Worm (Caenorhabditis elegans) whole organism, early embryonic: ENCODE results near the gene eat-6.

Experiments
- B0310.2 ChIP-seq: sonication (generic microtip); optimal IDR thresholded peaks from 2 replicates; lab custom pipeline; 2016; ENCODE audit warnings: mild to moderate bottlenecking, missing genetic modification characterization, missing compliant biosample characterization
- F13C5.2 ChIP-seq: sonication (generic microtip); optimal IDR thresholded peaks from 2 replicates; lab custom pipeline; 2017; ENCODE audit warnings: mild to moderate bottlenecking, missing genetic modification characterization, inconsistent platforms, missing compliant biosample characterization
- aly-1 ChIP-seq: sonication (generic microtip); optimal IDR thresholded peaks from 2 replicates; lab custom pipeline; 2016; ENCODE audit warnings: missing genetic modification characterization, missing compliant biosample characterization
- ama-1 ChIP-seq: fragments of 150-350 bp; optimal IDR thresholded peaks from 2 replicates; lab custom pipeline; 2014
- ceh-13 ChIP-seq: fragments of 200-800 bp; sonication (Bioruptor generic); optimal IDR thresholded peaks from 2 replicates; lab custom pipeline; 2018; ENCODE audit warnings: mild to moderate bottlenecking, missing genetic modification characterization, missing compliant biosample characterization
- ceh-36 ChIP-seq: sonication (generic microtip); optimal IDR thresholded peaks from 2 replicates; lab custom pipeline; 2016; ENCODE audit warnings: missing genetic modification characterization, inconsistent platforms, missing compliant biosample characterization
- ets-7 ChIP-seq: sonication (generic microtip); optimal IDR thresholded peaks from 2 replicates; lab custom pipeline; 2016; ENCODE audit warnings: missing genotype, missing genetic modification characterization, missing compliant biosample characterization
- flt-1 ChIP-seq: fragments of 200-800 bp; sonication (Bioruptor generic); IDR thresholded peaks from 2 replicates; pipeline ENCODE4 v1.3.6; 2022; ENCODE audit warnings: missing genetic modification characterization, missing compliant biosample characterization
- hmbx-1 ChIP-seq: sonication (generic microtip); optimal IDR thresholded peaks from 2 replicates; lab custom pipeline; 2016; ENCODE audit warnings: mild to moderate bottlenecking, missing genetic modification characterization, missing compliant biosample characterization
- hmg-4 ChIP-seq: fragments of 200-800 bp; sonication (Bioruptor generic); optimal IDR thresholded peaks from 2 replicates; lab custom pipeline; 2018; ENCODE audit warnings: mild to moderate bottlenecking, missing genetic modification characterization, missing compliant biosample characterization
- hnd-1 ChIP-seq: sonication (generic microtip); optimal IDR thresholded peaks from 2 replicates; lab custom pipeline; 2016; ENCODE audit warnings: missing genetic modification characterization, missing compliant biosample characterization
- pes-1 ChIP-seq: fragments of 200-800 bp; sonication (Bioruptor generic); IDR thresholded peaks from 2 replicates; pipeline ENCODE4 v1.3.6; 2022; ENCODE audit warnings: missing genetic modification reagents, missing genetic modification characterization, missing compliant biosample characterization
- scrt-1 ChIP-seq: fragments of 200-800 bp; sonication (Bioruptor generic); IDR thresholded peaks from 2 replicates; pipeline ENCODE4 v1.3.6; 2022; ENCODE audit warnings: missing genetic modification characterization, missing compliant biosample characterization
- sea-1 ChIP-seq: fragments of 200-800 bp; sonication (Bioruptor generic); conservative IDR thresholded peaks from 2 replicates; pipeline ENCODE4 v1.3.6; 2022; ENCODE audit warnings: missing genetic modification characterization, missing compliant biosample characterization
- tbx-11 ChIP-seq: fragments of 200-800 bp; sonication (Bioruptor generic); IDR thresholded peaks from 2 replicates; pipeline ENCODE4 v1.3.6; 2022; ENCODE audit warnings: missing genetic modification characterization, missing compliant biosample characterization
- tbx-37 ChIP-seq: fragments of 200-800 bp; sonication (Bioruptor generic); conservative IDR thresholded peaks from 2 replicates; pipeline ENCODE4 v1.3.6; 2022; ENCODE audit warnings: missing genetic modification reagents, missing genetic modification characterization, missing compliant biosample characterization
- tra-4 ChIP-seq: sonication (generic microtip); optimal IDR thresholded peaks from 2 replicates; lab custom pipeline; 2017; ENCODE audit warnings: missing genetic modification characterization, missing compliant biosample characterization

Gene eat-6

DNA sequence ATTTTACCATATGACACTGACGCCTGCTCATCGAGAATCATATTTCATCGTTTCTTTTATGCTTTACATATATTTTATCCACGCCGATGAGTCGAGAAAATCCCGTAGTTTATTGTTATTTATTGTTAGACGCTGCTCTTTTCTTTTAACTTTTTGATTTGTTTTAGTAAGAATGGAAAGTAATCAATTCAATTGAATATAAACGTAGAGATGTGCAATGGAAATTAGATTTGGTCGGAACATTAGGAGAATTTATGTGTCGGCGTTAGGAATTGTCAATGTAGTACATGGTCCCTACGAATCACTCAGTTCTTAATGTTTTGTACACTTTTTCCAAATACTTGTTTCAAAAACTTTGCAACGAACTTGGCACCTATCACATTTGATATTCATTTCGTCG lies 35.4 kb upstream of the eat-6 start:
- TF ChIP-seq ama-1: no peak
- TF ChIP-seq F13C5.2 (tag; lab: Kevin White, UChicago): no peak
- TF ChIP-seq flt-1 (GFP tag; lab: Robert Waterston, UW): no peak
- no peak for TF ChIP-seq B0310.2
- no peak for TF ChIP-seq scrt-1 (GFP tag; lab: Robert Waterston, UW)
- TF ChIP-seq tbx-37 (GFP tag; lab: Robert Waterston, UW): no peak
- TF ChIP-seq tra-4: no peak
- TF ChIP-seq tbx-11 (GFP tag; lab: Robert Waterston, UW): no peak
- no peak for TF ChIP-seq hnd-1 (tag; lab: Kevin White, UChicago)
- no peak for TF ChIP-seq hmbx-1 (tag; lab: Kevin White, UChicago)
- TF ChIP-seq ets-7 (tag; lab: Kevin White, UChicago): no peak
- no peak for TF ChIP-seq ceh-13
- no peak for TF ChIP-seq aly-1
- no peak for TF ChIP-seq hmg-4 (GFP tag; lab: Kevin White, UChicago)

DNA sequence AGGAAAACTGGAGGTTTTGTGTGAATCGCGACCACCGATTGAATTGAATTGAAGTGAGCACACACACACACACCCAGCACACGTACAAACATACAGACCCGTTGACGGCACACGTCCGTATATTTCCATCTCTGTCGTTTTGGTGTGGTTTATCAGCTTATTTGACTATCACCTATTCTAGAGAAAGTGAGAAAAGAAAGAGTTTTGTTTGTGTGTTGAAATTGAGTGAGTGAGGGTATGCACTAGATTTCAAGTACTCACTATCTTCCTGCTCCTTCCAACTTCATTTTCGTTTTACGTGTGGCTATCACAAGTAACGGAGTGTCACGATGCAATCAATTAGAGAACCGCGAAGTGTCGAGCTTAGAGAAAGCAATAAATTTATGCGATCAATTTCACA lies 34.0 kb upstream of the eat-6 start:
- TF ChIP-seq hmbx-1 (tag; lab: Kevin White, UChicago) (no peak), aly-1 (no peak), tbx-37 (GFP tag; lab: Robert Waterston, UW) (no peak), hnd-1 (tag; lab: Kevin White, UChicago) (no peak), ceh-36 (no peak), hmg-4 (GFP tag; lab: Kevin White, UChicago) (no peak), tra-4 (no peak), ama-1 (no peak), ceh-13 (no peak), sea-1 (GFP tag; lab: Robert Waterston, UW) (no peak), ets-7 (tag; lab: Kevin White, UChicago) (no peak), pes-1 (no peak), flt-1 (GFP tag; lab: Robert Waterston, UW) (no peak)

DNA sequence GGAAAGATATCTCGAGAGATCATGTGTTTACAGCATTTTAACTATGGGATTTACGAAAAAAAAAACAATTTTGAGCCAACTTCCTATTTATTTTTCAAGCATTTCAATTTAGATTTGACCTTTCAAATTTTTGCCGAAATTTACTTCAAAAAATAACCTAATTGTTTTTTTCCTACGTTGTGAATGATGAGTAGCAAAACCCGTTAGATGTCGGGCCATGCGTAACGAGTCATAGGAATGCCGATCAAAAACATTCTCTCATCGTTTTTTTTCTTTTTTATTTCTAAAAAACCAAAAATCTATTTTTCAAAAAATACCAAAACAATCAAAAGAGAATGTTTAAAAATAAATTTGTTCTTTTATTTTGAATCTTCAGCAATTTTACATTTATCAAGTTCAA lies 33.1 kb upstream of the eat-6 start:
- TF ChIP-seq scrt-1 (GFP tag; lab: Robert Waterston, UW) (no peak), hnd-1 (tag; lab: Kevin White, UChicago) (no peak), ceh-36 (no peak), hmg-4 (GFP tag; lab: Kevin White, UChicago) (no peak), flt-1 (GFP tag; lab: Robert Waterston, UW) (no peak), tbx-37 (GFP tag; lab: Robert Waterston, UW) (no peak), hmbx-1 (tag; lab: Kevin White, UChicago) (no peak), F13C5.2 (tag; lab: Kevin White, UChicago) (no peak)

DNA sequence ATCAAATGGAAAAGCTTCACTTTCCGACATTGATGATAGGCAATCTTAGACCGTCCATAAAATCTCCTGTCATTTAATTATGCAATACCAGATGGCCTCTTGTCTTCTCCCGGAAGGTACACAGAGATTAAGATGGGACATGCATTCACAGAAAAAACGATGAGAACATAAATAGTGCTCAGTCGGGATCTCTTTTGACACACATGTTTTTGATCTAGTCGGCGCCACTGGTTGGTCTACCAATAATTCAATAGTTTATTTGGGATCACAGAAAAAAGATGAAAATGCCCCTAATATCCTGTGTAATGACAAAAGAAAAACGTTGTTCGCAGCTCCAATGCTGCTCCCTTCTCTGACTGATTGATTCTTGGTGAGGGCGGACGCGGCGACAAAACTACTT lies 31.3 kb upstream of the eat-6 start:
- no peak for TF ChIP-seq sea-1 (GFP tag; lab: Robert Waterston, UW)
- TF ChIP-seq ets-7 (tag; lab: Kevin White, UChicago): no peak
- no peak for TF ChIP-seq ceh-36
- TF ChIP-seq tbx-11 (GFP tag; lab: Robert Waterston, UW): no peak
- no peak for TF ChIP-seq F13C5.2 (tag; lab: Kevin White, UChicago)
- no peak for TF ChIP-seq pes-1
- no peak for TF ChIP-seq hnd-1 (tag; lab: Kevin White, UChicago)
- TF ChIP-seq flt-1 (GFP tag; lab: Robert Waterston, UW): no peak
- no peak for TF ChIP-seq hmg-4 (GFP tag; lab: Kevin White, UChicago)
- no peak for TF ChIP-seq tbx-37 (GFP tag; lab: Robert Waterston, UW)
- TF ChIP-seq ama-1: no peak

DNA sequence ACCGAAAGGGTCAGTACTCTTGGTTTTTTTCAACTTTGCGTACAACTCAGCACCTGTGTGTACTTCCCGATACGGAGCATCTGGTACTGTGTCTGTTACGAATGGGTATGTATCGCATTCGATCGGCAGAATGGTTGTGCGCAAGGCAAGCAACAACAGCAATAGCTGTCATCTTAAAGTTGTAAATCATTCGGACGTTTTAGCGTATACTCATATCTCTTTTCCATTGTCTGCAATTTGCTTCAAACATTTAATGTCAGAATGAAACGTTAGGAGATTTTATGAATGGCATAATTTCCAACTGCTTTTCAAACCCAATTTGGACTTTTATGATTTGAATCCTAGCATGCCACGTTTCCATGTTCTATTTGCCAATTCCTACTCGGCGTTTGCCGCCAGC lies 27.3 kb upstream of the eat-6 start:
- TF ChIP-seq tbx-37 (GFP tag; lab: Robert Waterston, UW) (no peak), ets-7 (tag; lab: Kevin White, UChicago) (no peak), F13C5.2 (tag; lab: Kevin White, UChicago) (no peak), tra-4 (no peak), pes-1 (no peak), scrt-1 (GFP tag; lab: Robert Waterston, UW) (no peak), hmbx-1 (tag; lab: Kevin White, UChicago) (no peak), ceh-13 (no peak), sea-1 (GFP tag; lab: Robert Waterston, UW) (no peak)

DNA sequence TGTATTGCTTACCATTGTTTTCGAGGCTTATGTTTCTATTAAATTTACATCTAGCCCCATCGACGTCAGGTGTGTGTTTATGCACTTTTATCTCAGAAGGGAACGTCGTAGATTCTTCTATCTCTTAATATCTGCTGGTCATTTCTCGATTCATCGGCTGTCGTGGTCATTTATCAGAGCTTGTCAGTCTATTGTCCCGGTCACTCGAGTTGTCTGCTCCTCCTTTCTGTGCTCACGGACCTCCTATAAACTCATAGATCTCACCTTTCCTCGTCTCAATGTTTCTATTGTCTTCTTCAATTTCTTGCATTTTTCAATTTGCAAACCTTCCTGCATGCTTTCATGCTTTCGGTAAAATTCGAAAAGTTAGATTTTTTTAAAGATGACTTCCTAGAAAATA lies 24.4 kb upstream of the eat-6 start:
- no peak for TF ChIP-seq hmg-4 (GFP tag; lab: Kevin White, UChicago)
- no peak for TF ChIP-seq sea-1 (GFP tag; lab: Robert Waterston, UW)
- no peak for TF ChIP-seq hmbx-1 (tag; lab: Kevin White, UChicago)
- no peak for TF ChIP-seq B0310.2
- no peak for TF ChIP-seq tbx-37 (GFP tag; lab: Robert Waterston, UW)
- no peak for TF ChIP-seq hnd-1 (tag; lab: Kevin White, UChicago)

DNA sequence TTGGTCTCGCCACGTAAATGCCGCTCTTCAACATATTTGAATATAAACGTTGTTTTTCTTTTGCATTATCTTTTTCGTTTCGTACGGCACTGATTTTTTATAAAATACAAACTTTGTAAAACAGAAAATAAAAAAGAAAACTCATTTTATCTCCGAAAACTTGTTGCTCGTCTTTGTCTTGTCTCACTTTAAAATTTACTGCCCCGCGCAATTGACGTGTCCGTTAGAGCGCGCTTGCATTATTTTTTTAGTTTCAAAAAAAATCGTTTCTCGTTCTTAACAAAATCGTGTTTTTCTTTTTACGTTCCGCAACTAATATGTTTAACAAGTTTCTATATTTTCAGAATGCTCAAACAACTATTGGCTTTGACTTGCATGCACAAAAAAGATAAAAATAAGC lies 22.8 kb upstream of the eat-6 start, which contains the start of gene noca-1:
Gene noca-1 (plus strand): TSS at position 345 of the 400 bp plus-strand sequence.
- TF ChIP-seq aly-1: no peak
- no peak for TF ChIP-seq hmg-4 (GFP tag; lab: Kevin White, UChicago)

DNA sequence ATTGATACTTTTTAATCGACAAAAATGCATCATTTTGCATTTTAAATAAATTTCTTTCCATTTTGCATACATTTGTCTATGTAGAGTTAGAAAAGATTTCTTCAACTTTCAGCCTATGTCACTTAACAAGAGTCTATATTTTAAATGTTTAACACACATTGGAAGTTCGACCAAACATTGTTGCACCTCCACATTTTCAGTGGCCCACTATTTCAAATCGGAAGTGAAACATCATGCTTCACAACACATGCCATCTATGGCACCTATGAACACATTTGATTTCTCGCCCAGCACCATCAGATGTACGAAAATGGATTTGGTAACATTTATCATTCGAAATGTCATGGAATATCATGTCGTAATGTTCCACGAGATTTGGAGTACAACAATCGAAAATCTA lies 8.9 kb upstream of the eat-6 start, which contains the start of gene dhc-3:
Gene dhc-3 (plus strand): TSS at position 301 of the 400 bp plus-strand sequence.
- TF ChIP-seq ets-7 (tag; lab: Kevin White, UChicago): no peak
- TF ChIP-seq hmbx-1 (tag; lab: Kevin White, UChicago): no peak
- TF ChIP-seq tbx-37 (GFP tag; lab: Robert Waterston, UW): no peak
- no peak for TF ChIP-seq ceh-13
- no peak for TF ChIP-seq aly-1
- no peak for TF ChIP-seq B0310.2
- TF ChIP-seq tra-4: no peak
- no peak for TF ChIP-seq tbx-11 (GFP tag; lab: Robert Waterston, UW)
